Worm (Caenorhabditis elegans): Measurements from ENCODE around the gene Y39A1A.9.

Gene Y39A1A.9

DNA sequence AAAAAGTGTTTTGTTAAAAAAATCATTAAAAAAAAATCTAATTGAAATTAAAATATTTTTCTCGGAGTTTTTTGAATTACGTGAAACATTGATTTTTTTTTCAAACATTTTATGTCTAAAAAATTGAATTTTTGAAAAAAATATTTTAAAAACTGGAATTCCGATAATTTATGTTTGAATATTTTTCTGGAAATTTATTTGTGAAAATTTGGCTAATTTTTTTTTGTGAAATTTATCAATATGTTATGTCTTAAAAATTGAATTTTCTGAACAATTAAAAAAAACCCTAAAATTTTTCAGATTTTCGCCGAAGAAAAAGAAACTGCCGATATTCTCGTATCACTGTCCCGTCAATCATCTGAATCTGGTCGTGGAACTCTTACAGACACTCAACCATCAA, 21.0 kb downstream of the Y39A1A.9 start, which contains the start of gene Y39A1A.24:
Gene Y39A1A.24 (plus strand): TSS at position 301 of the 400 bp plus-strand sequence.
- TF ChIP-seq unc-120 (tag; optimal IDR thresholded peaks at IDR 0.05; ENCODE audit: poor library complexity, severe bottlenecking) (no peak), M03D4.4 (tag; optimal IDR thresholded peaks at IDR 0.05) (no peak), ces-1 (GFP tag; optimal IDR thresholded peaks at IDR 0.05) (no peak), unc-39 (tag; optimal IDR thresholded peaks at IDR 0.05) (no peak)

DNA sequence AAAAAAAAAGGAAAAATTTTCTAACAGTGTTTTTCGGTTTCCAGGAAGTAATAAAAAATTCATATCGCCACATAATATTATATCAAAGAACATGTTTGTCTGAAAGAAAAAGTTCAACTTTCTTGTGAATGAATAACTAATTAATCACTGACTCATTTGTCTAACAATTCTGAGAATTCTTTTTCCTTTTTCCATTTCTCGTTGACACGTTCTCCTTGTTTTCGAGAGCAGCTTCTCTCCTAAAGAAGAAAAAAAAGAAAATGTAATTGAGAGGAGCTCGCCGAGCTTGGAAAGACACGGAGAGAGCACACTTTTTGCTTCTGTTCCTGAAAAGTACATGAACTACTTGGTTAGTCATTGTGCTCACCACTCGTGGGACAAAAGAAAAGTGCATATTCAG, 25.1 kb downstream of the Y39A1A.9 start:
- TF ChIP-seq sem-2 (GFP tag; optimal IDR thresholded peaks at IDR 0.05) (no peak), lsy-2 (tag; optimal IDR thresholded peaks at IDR 0.05) (no peak), bed-3 (GFP tag; optimal IDR thresholded peaks at IDR 0.05) (no peak), ceh-83 (GFP tag; optimal IDR thresholded peaks at IDR 0.05) (no peak)

DNA sequence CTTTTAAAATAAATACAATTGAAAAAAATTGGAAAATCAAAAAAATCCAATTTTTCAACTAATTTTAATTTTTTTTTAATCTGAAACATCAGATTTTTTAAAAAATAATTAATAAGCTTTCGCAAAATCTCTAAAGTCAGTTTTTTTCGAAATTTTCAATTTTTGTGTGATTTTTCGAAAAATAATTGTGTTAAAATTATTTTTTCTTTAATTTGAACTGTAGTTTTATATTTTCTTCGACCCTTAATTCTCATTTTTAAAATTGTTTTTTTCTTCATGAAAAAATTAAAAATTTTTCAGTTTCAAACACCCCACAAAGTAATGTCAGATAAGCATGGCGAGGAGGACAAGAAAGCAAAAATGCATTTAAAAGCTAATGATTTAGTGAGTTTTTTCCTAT, 28.3 kb downstream of the Y39A1A.9 start, which contains the start of gene rabx-5:
Gene rabx-5 (plus strand): TSS at position 301 of the 400 bp plus-strand sequence.
- TF ChIP-seq ztf-11 (tag; optimal IDR thresholded peaks at IDR 0.05) (no peak), zip-8 (tag; optimal IDR thresholded peaks at IDR 0.05) (no peak), elt-1 (tag; optimal IDR thresholded peaks at IDR 0.05; ENCODE audit: borderline replicate concordance, insufficient read depth) (no peak), hlh-1 (tag; optimal IDR thresholded peaks at IDR 0.05) (no peak), drap-1 (GFP tag; optimal IDR thresholded peaks at IDR 0.05) (no peak), ceh-43 (GFP tag; optimal IDR thresholded peaks at IDR 0.05) (no peak), pha-4 (tag; optimal IDR thresholded peaks at IDR 0.05) (no peak), ham-2 (GFP tag; optimal IDR thresholded peaks at IDR 0.05) (no peak), M03D4.4 (tag; optimal IDR thresholded peaks at IDR 0.05) (no peak)

DNA sequence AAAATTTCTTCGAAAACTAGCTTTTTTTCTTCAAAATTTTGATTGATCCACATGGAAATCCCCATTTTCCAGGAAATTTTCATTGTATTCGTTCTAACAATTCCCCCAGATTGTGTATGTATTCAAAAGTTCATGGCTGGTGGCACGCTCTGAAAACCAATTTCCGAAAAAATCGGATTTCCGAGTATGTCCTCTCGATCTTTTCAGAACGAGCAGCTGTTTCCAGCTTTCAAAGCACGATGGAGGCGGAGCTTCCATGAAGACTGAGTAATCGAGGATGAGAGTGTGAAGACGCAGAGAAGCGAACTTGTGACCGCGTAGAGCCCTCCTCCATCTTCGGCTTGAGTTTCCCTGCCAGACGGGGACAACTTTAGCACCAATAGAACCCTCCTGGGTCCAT, 29.0 kb downstream of the Y39A1A.9 start:
- TF ChIP-seq nhr-2 (tag; optimal IDR thresholded peaks at IDR 0.05), result no peak
- no peak for TF ChIP-seq mep-1 (tag; optimal IDR thresholded peaks at IDR 0.05)
- no peak for TF ChIP-seq lin-13 (tag; optimal IDR thresholded peaks at IDR 0.05)
- TF ChIP-seq unc-39 (tag; optimal IDR thresholded peaks at IDR 0.05), result no peak
- TF ChIP-seq flh-1 (GFP tag; optimal IDR thresholded peaks at IDR 0.05), result no peak
- TF ChIP-seq lsy-2 (tag; optimal IDR thresholded peaks at IDR 0.05), result no peak
- no peak for TF ChIP-seq mab-5 (tag; optimal IDR thresholded peaks at IDR 0.05)
- no peak for TF ChIP-seq blmp-1 (tag; optimal IDR thresholded peaks at IDR 0.05)
- no peak for TF ChIP-seq bed-3 (GFP tag; optimal IDR thresholded peaks at IDR 0.05)
- no peak for TF ChIP-seq ces-1 (GFP tag; optimal IDR thresholded peaks at IDR 0.05)
- no peak for TF ChIP-seq ztf-11 (tag; optimal IDR thresholded peaks at IDR 0.05)
- TF ChIP-seq nhr-237 (tag; optimal IDR thresholded peaks at IDR 0.05), result no peak
- TF ChIP-seq nhr-28 (tag; optimal IDR thresholded peaks at IDR 0.05), result no peak
- no peak for TF ChIP-seq zip-8 (tag; optimal IDR thresholded peaks at IDR 0.05)
- no peak for TF ChIP-seq elt-3 (tag; optimal IDR thresholded peaks at IDR 0.05)
- TF ChIP-seq nhr-12 (tag; optimal IDR thresholded peaks at IDR 0.05), result no peak

DNA sequence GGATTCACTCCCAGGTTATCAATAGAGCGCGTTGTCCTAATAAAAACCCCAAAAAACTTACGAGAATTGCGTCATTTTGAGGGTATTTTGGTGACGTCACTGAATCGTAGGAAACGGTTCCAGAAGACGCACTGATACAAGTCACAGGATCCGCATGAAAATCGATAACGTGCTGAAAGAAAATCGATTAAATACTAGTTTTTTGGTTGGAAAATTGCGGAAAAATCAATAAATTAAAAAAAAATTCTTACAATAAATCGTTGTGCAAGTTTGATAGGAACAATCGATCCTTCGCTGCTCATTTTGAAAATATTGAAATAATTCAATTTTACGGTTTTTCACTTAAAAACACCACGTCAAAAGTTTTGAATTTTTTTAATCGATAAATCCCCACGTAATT, 30.1 kb downstream of the Y39A1A.9 start, which contains the start of gene Y39A1A.2:
Gene Y39A1A.2 (minus strand): TSS at position 319 of the 400 bp plus-strand sequence.
- TF ChIP-seq sem-2 (GFP tag; optimal IDR thresholded peaks at IDR 0.05) (no peak), zip-8 (tag; optimal IDR thresholded peaks at IDR 0.05) (peak; percentile 76)

DNA sequence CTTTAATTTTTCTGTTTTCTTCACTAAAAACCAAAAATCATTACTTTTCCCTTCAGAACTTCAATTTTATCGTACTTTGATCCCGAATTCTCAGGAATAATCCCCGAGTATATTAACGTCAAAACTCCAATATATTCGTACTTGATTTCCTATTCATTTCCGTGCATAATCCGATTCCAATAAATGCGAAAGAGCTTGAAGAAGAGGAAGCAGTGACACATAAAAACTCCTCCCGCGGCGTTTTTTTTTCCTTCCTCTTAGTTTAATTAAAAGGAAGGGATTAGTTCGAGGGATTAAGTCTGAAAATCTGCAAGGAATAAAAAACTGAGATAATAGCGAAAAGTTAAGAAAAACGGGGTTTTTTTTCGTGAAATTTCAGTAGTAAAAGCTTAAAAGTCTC, 32.4 kb downstream of the Y39A1A.9 start:
- TF ChIP-seq M03D4.4 (tag; optimal IDR thresholded peaks at IDR 0.05) (no peak), drap-1 (GFP tag; optimal IDR thresholded peaks at IDR 0.05) (no peak), nhr-12 (tag; optimal IDR thresholded peaks at IDR 0.05) (no peak), unc-120 (tag; optimal IDR thresholded peaks at IDR 0.05; ENCODE audit: poor library complexity, severe bottlenecking) (no peak), pha-4 (tag; optimal IDR thresholded peaks at IDR 0.05) (no peak), snpc-4 (tag; optimal IDR thresholded peaks at IDR 0.05) (no peak), tbx-8 (GFP tag; optimal IDR thresholded peaks at IDR 0.05) (no peak), ces-1 (GFP tag; optimal IDR thresholded peaks at IDR 0.05) (no peak), nhr-2 (tag; optimal IDR thresholded peaks at IDR 0.05) (no peak), mls-2 (tag; optimal IDR thresholded peaks at IDR 0.05) (no peak), unc-39 (tag; optimal IDR thresholded peaks at IDR 0.05) (no peak), lin-13 (tag; optimal IDR thresholded peaks at IDR 0.05) (no peak), ceh-83 (GFP tag; optimal IDR thresholded peaks at IDR 0.05) (no peak), lin-32 (GFP tag; optimal IDR thresholded peaks at IDR 0.05) (no peak), lsy-2 (tag; optimal IDR thresholded peaks at IDR 0.05) (no peak), ceh-39 (tag; optimal IDR thresholded peaks at IDR 0.05) (no peak), zip-8 (tag; optimal IDR thresholded peaks at IDR 0.05) (no peak), ham-2 (GFP tag; optimal IDR thresholded peaks at IDR 0.05) (no peak)
